Worm (Caenorhabditis elegans) whole organism, early embryonic: ENCODE data around the gene pqn-87.

Experiments
- B0310.2 ChIP-seq: sonication (generic microtip); optimal IDR thresholded peaks from 2 replicates; lab custom pipeline; 2016; ENCODE audit warnings: mild to moderate bottlenecking, missing genetic modification characterization, missing compliant biosample characterization
- F13C5.2 ChIP-seq: sonication (generic microtip); optimal IDR thresholded peaks from 2 replicates; lab custom pipeline; 2017; ENCODE audit warnings: mild to moderate bottlenecking, missing genetic modification characterization, inconsistent platforms, missing compliant biosample characterization
- aly-1 ChIP-seq: sonication (generic microtip); optimal IDR thresholded peaks from 2 replicates; lab custom pipeline; 2016; ENCODE audit warnings: missing genetic modification characterization, missing compliant biosample characterization
- ama-1 ChIP-seq: fragments of 150-350 bp; optimal IDR thresholded peaks from 2 replicates; lab custom pipeline; 2014
- ceh-13 ChIP-seq: fragments of 200-800 bp; sonication (Bioruptor generic); optimal IDR thresholded peaks from 2 replicates; lab custom pipeline; 2018; ENCODE audit warnings: mild to moderate bottlenecking, missing genetic modification characterization, missing compliant biosample characterization
- ceh-36 ChIP-seq: sonication (generic microtip); optimal IDR thresholded peaks from 2 replicates; lab custom pipeline; 2016; ENCODE audit warnings: missing genetic modification characterization, inconsistent platforms, missing compliant biosample characterization
- ets-7 ChIP-seq: sonication (generic microtip); optimal IDR thresholded peaks from 2 replicates; lab custom pipeline; 2016; ENCODE audit warnings: missing genotype, missing genetic modification characterization, missing compliant biosample characterization
- flt-1 ChIP-seq: fragments of 200-800 bp; sonication (Bioruptor generic); IDR thresholded peaks from 2 replicates; pipeline ENCODE4 v1.3.6; 2022; ENCODE audit warnings: missing genetic modification characterization, missing compliant biosample characterization
- hmbx-1 ChIP-seq: sonication (generic microtip); optimal IDR thresholded peaks from 2 replicates; lab custom pipeline; 2016; ENCODE audit warnings: mild to moderate bottlenecking, missing genetic modification characterization, missing compliant biosample characterization
- hmg-4 ChIP-seq: fragments of 200-800 bp; sonication (Bioruptor generic); optimal IDR thresholded peaks from 2 replicates; lab custom pipeline; 2018; ENCODE audit warnings: mild to moderate bottlenecking, missing genetic modification characterization, missing compliant biosample characterization
- hnd-1 ChIP-seq: sonication (generic microtip); optimal IDR thresholded peaks from 2 replicates; lab custom pipeline; 2016; ENCODE audit warnings: missing genetic modification characterization, missing compliant biosample characterization
- pes-1 ChIP-seq: fragments of 200-800 bp; sonication (Bioruptor generic); IDR thresholded peaks from 2 replicates; pipeline ENCODE4 v1.3.6; 2022; ENCODE audit warnings: missing genetic modification reagents, missing genetic modification characterization, missing compliant biosample characterization
- scrt-1 ChIP-seq: fragments of 200-800 bp; sonication (Bioruptor generic); IDR thresholded peaks from 2 replicates; pipeline ENCODE4 v1.3.6; 2022; ENCODE audit warnings: missing genetic modification characterization, missing compliant biosample characterization
- sea-1 ChIP-seq: fragments of 200-800 bp; sonication (Bioruptor generic); conservative IDR thresholded peaks from 2 replicates; pipeline ENCODE4 v1.3.6; 2022; ENCODE audit warnings: missing genetic modification characterization, missing compliant biosample characterization
- tbx-11 ChIP-seq: fragments of 200-800 bp; sonication (Bioruptor generic); IDR thresholded peaks from 2 replicates; pipeline ENCODE4 v1.3.6; 2022; ENCODE audit warnings: missing genetic modification characterization, missing compliant biosample characterization
- tbx-37 ChIP-seq: fragments of 200-800 bp; sonication (Bioruptor generic); conservative IDR thresholded peaks from 2 replicates; pipeline ENCODE4 v1.3.6; 2022; ENCODE audit warnings: missing genetic modification reagents, missing genetic modification characterization, missing compliant biosample characterization
- tra-4 ChIP-seq: sonication (generic microtip); optimal IDR thresholded peaks from 2 replicates; lab custom pipeline; 2017; ENCODE audit warnings: missing genetic modification characterization, missing compliant biosample characterization

Gene pqn-87

ce11 chrII:12208741-12209140, 16.1 kb downstream of the pqn-87 start:
- TF ChIP-seq ets-7 (tag; lab: Kevin White, UChicago) (no peak), hmbx-1 (tag; lab: Kevin White, UChicago) (no peak), F13C5.2 (tag; lab: Kevin White, UChicago) (no peak), ceh-13 (no peak), B0310.2 (tag; lab: Kevin White, UChicago) (no peak)

- TF ChIP-seq aly-1 (tag; lab: Kevin White, UChicago) (no peak), B0310.2 (tag; lab: Kevin White, UChicago) (no peak), ceh-36 (no peak), hmbx-1 (tag; lab: Kevin White, UChicago) (no peak), sea-1 (GFP tag; lab: Robert Waterston, UW) (no peak), ets-7 (tag; lab: Kevin White, UChicago) (no peak), F13C5.2 (tag; lab: Kevin White, UChicago) (no peak), pes-1 (GFP tag; lab: Robert Waterston, UW) (no peak), flt-1 (GFP tag; lab: Robert Waterston, UW) (no peak)
Measured at ce11 chrII:12204617-12205016, 20.3 kb downstream of the pqn-87 start.

ce11 chrII:12202921-12203320, 22.0 kb downstream of the pqn-87 start, which contains the start of gene aqp-12:
aqp-12 (plus strand) TSS chrII:12203221.
- no peak for TF ChIP-seq ama-1 (lab: Kevin White, UChicago)
- no peak for TF ChIP-seq tra-4
- no peak for TF ChIP-seq B0310.2 (tag; lab: Kevin White, UChicago)
- TF ChIP-seq hmg-4 = no peak
- no peak for TF ChIP-seq sea-1 (GFP tag; lab: Robert Waterston, UW)
- TF ChIP-seq ets-7 (tag; lab: Kevin White, UChicago) = no peak
- TF ChIP-seq tbx-37 = no peak
- no peak for TF ChIP-seq ceh-36
- TF ChIP-seq tbx-11 (GFP tag; lab: Robert Waterston, UW) = no peak
- no peak for TF ChIP-seq hmbx-1 (tag; lab: Kevin White, UChicago)
- no peak for TF ChIP-seq ceh-13
- TF ChIP-seq hnd-1 (tag; lab: Kevin White, UChicago) = no peak
- TF ChIP-seq aly-1 (tag; lab: Kevin White, UChicago) = no peak
- TF ChIP-seq pes-1 (GFP tag; lab: Robert Waterston, UW) = no peak
- no peak for TF ChIP-seq flt-1 (GFP tag; lab: Robert Waterston, UW)
- TF ChIP-seq F13C5.2 (tag; lab: Kevin White, UChicago) = no peak
- TF ChIP-seq scrt-1 = no peak

ce11 chrII:12202281-12202680, 22.6 kb downstream of the pqn-87 start, which contains the start of gene trpp-5:
trpp-5 (minus strand) TSS chrII:12202381.
- TF ChIP-seq scrt-1 = no peak
- no peak for TF ChIP-seq F13C5.2 (tag; lab: Kevin White, UChicago)
- no peak for TF ChIP-seq hnd-1 (tag; lab: Kevin White, UChicago)
- TF ChIP-seq flt-1 (GFP tag; lab: Robert Waterston, UW) = no peak
- no peak for TF ChIP-seq ceh-36
- TF ChIP-seq tra-4 = no peak
- TF ChIP-seq ama-1 (lab: Kevin White, UChicago) = no peak
- TF ChIP-seq ets-7 (tag; lab: Kevin White, UChicago) = no peak
- TF ChIP-seq pes-1 (GFP tag; lab: Robert Waterston, UW) = no peak
- no peak for TF ChIP-seq tbx-37
- no peak for TF ChIP-seq B0310.2 (tag; lab: Kevin White, UChicago)
- no peak for TF ChIP-seq ceh-13

ce11 chrII:12199912-12200637, 24.8 kb downstream of the pqn-87 start, which contains the start of gene polg-1:
polg-1 (minus strand) TSS chrII:12199962.
- TF ChIP-seq pes-1 (GFP tag; lab: Robert Waterston, UW) (no peak), F13C5.2 (tag; lab: Kevin White, UChicago) (no peak), tbx-11 (GFP tag; lab: Robert Waterston, UW) (no peak), aly-1 (tag; lab: Kevin White, UChicago) (no peak), tra-4 (no peak), ama-1 (lab: Kevin White, UChicago) (no peak), hmg-4 (no peak), scrt-1 (no peak), hnd-1 (tag; lab: Kevin White, UChicago) (no peak), hmbx-1 (tag; lab: Kevin White, UChicago) (no peak), flt-1 (GFP tag; lab: Robert Waterston, UW) (no peak)

ce11 chrII:12199209-12199608, 25.7 kb downstream of the pqn-87 start:
- no peak for TF ChIP-seq tbx-37
- TF ChIP-seq hmbx-1 (tag; lab: Kevin White, UChicago) = no peak
- no peak for TF ChIP-seq pes-1 (GFP tag; lab: Robert Waterston, UW)
- no peak for TF ChIP-seq tbx-11 (GFP tag; lab: Robert Waterston, UW)
- TF ChIP-seq hmg-4 = no peak
- no peak for TF ChIP-seq flt-1 (GFP tag; lab: Robert Waterston, UW)
- TF ChIP-seq ets-7 (tag; lab: Kevin White, UChicago) = no peak
- no peak for TF ChIP-seq aly-1 (tag; lab: Kevin White, UChicago)
- no peak for TF ChIP-seq ama-1 (lab: Kevin White, UChicago)
- TF ChIP-seq ceh-36 = no peak
- no peak for TF ChIP-seq scrt-1
- TF ChIP-seq tra-4 = no peak
- TF ChIP-seq B0310.2 (tag; lab: Kevin White, UChicago) = no peak
- no peak for TF ChIP-seq ceh-13

ce11 chrII:12189193-12189592, 35.7 kb downstream of the pqn-87 start:
- TF ChIP-seq B0310.2 (tag; lab: Kevin White, UChicago) (no peak), tbx-11 (GFP tag; lab: Robert Waterston, UW) (no peak), sea-1 (GFP tag; lab: Robert Waterston, UW) (no peak), ceh-36 (no peak), hmbx-1 (tag; lab: Kevin White, UChicago) (no peak), flt-1 (GFP tag; lab: Robert Waterston, UW) (no peak), scrt-1 (no peak), tbx-37 (no peak), ceh-13 (no peak), pes-1 (GFP tag; lab: Robert Waterston, UW) (no peak), ets-7 (tag; lab: Kevin White, UChicago) (no peak), hnd-1 (tag; lab: Kevin White, UChicago) (no peak), tra-4 (no peak), F13C5.2 (tag; lab: Kevin White, UChicago) (no peak), aly-1 (tag; lab: Kevin White, UChicago) (no peak), ama-1 (lab: Kevin White, UChicago) (no peak), hmg-4 (no peak)
